Fruit fly (Drosophila melanogaster) whole organism, pupa: ENCODE measurements around the gene CG13039.

Experiments used
- CG12605 ChIP-seq: fragments of 200-800 bp; sonication (Bioruptor generic); IDR thresholded peaks from 2 replicates; pipeline ENCODE4 v1.3.6; 2022; ENCODE audit warnings: missing biosample characterization, missing genetic modification characterization
- CG13204 ChIP-seq: fragments of 200-800 bp; sonication (Bioruptor generic); optimal IDR thresholded peaks from 2 replicates; lab custom pipeline; 2018; ENCODE audit warnings: missing biosample characterization, mild to moderate bottlenecking, missing genetic modification characterization, moderate library complexity
- CG14655 ChIP-seq: fragments of 200-800 bp; sonication (Bioruptor generic); optimal IDR thresholded peaks from 3 replicates; lab custom pipeline; 2017; ENCODE audit warnings: mild to moderate bottlenecking, missing biosample characterization, missing genetic modification reagents, missing genetic modification characterization
- CG8159 ChIP-seq: fragments of 200-800 bp; sonication (Bioruptor generic); optimal IDR thresholded peaks from 3 replicates; lab custom pipeline; 2018; ENCODE audit warnings: missing biosample characterization, mild to moderate bottlenecking, missing genetic modification characterization, moderate library complexity
- EcR ChIP-seq: fragments of 200-800 bp; sonication (Bioruptor generic); optimal IDR thresholded peaks from 3 replicates; lab custom pipeline; 2019; ENCODE audit warnings: missing biosample characterization, missing genetic modification characterization, mild to moderate bottlenecking, moderate library complexity, missing genetic modification reagents
- Snoo ChIP-seq: fragments of 200-800 bp; sonication (Bioruptor generic); optimal IDR thresholded peaks from 3 replicates; lab custom pipeline; 2017; ENCODE audit warnings: missing biosample characterization, mild to moderate bottlenecking, missing genetic modification characterization, inconsistent platforms
- fd96Ca ChIP-seq: fragments of 200-800 bp; sonication (Bioruptor generic); IDR thresholded peaks from 3 replicates; pipeline ENCODE4 v1.3.6; 2022; ENCODE audit warnings: missing biosample characterization, missing genetic modification characterization

DNA sequence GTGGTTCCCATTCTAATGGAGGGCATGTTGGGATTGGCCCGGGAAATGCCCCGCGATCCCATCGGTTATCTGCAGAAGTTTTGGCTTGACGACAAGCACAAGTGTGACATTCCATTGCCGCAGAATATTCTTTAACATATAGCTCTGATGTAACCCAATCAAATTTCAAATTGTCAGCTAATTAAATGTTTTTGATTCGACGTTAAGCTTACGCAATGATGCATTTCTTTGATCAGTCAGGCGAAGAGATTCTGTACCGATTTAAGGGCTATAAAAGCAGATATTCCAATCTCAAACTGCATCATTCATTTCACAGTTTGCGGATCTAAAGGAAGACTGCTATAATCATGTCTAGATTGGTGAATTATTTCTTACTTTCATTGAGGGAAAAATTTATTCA, 5.1 kb upstream of the CG13039 start, which contains the start of gene retinin:
- TF ChIP-seq CG8159 (tag; lab: Kevin White, UChicago) (no peak), fd96Ca (GFP tag; lab: Robert Waterston, UW) (no peak), EcR (GFP tag; lab: Kevin White, UChicago) (no peak), CG14655 (no peak), CG13204 (GFP tag; lab: Kevin White, UChicago) (no peak), CG12605 (no peak), Snoo (tag; lab: Kevin White, UChicago) (no peak)
